Worm (Caenorhabditis elegans): ENCODE data around the gene lin-40.

- TF ChIP-seq nhr-237 (tag; optimal IDR thresholded peaks at IDR 0.05) (no peak), nhr-77 (tag; optimal IDR thresholded peaks at IDR 0.05) (no peak), xbp-1 (tag; optimal IDR thresholded peaks at IDR 0.05) (no peak), skn-1 (tag; optimal IDR thresholded peaks at IDR 0.05) (no peak), lir-3 (tag; optimal IDR thresholded peaks at IDR 0.05; ENCODE audit: poor library complexity) (no peak), ztf-11 (tag; optimal IDR thresholded peaks at IDR 0.05) (no peak), aly-2 (tag; optimal IDR thresholded peaks at IDR 0.05) (no peak), irx-1 (tag; optimal IDR thresholded peaks at IDR 0.05) (peak; percentile 18), ama-1 (optimal IDR thresholded peaks at IDR 0.05) (no peak), jun-1 (tag; optimal IDR thresholded peaks at IDR 0.05) (no peak), nhr-11 (tag; optimal IDR thresholded peaks at IDR 0.05) (no peak)
Observed at ce11 chrV:3688733-3689132, 16.1 kb upstream of the lin-40 start.
